Worm (Caenorhabditis elegans) whole organism, L4 larva: ENCODE measurements around the gene K11E4.1.

Source experiments
- F26F4.8 ChIP-seq: fragments of 200-800 bp; sonication (Bioruptor generic); conservative IDR thresholded peaks from 2 replicates; pipeline ENCODE4 v1.3.6; 2022; ENCODE audit warnings: missing genetic modification characterization, missing compliant biosample characterization
- F37D6.2 ChIP-seq: sonication (generic microtip); optimal IDR thresholded peaks from 2 replicates; lab custom pipeline; 2016; ENCODE audit warnings: mild to moderate bottlenecking, missing genetic modification characterization, missing compliant biosample characterization
- F44E2.7 ChIP-seq: fragments of 200-800 bp; sonication (Bioruptor generic); IDR thresholded peaks from 2 replicates; pipeline ENCODE4 v2.1.2; 2022; ENCODE audit warnings: missing genetic modification characterization, missing compliant biosample characterization
- R02D3.7 ChIP-seq: fragments of 150-350 bp; sonication (generic microtip); optimal IDR thresholded peaks from 3 replicates; lab custom pipeline; 2014; ENCODE audit warnings: missing biosample characterization, missing genetic modification characterization
- T20F7.1 ChIP-seq: fragments of 200-800 bp; sonication (Bioruptor generic); optimal IDR thresholded peaks from 2 replicates; lab custom pipeline; 2018; ENCODE audit warnings: mild to moderate bottlenecking, missing genetic modification characterization, missing compliant biosample characterization
- Y48G9A.11 ChIP-seq: fragments of 200-800 bp; sonication (Bioruptor generic); IDR thresholded peaks from 2 replicates; pipeline ENCODE4 v1.3.6; 2022; ENCODE audit warnings: missing genetic modification reagents, missing genetic modification characterization, missing compliant biosample characterization
- Y5F2A.4 ChIP-seq: fragments of 200-800 bp; sonication (Bioruptor generic); optimal IDR thresholded peaks from 2 replicates; lab custom pipeline; 2018; ENCODE audit warnings: mild to moderate bottlenecking, missing genetic modification characterization, missing compliant biosample characterization
- ZK337.2 ChIP-seq: fragments of 200-800 bp; sonication (Bioruptor generic); IDR thresholded peaks from 2 replicates; pipeline ENCODE4 v1.3.6; 2022; ENCODE audit warnings: missing genetic modification reagents, missing genetic modification characterization, missing compliant biosample characterization
- ama-1 ChIP-seq: fragments of 150-350 bp; optimal IDR thresholded peaks from 2 replicates; lab custom pipeline; 2014; ENCODE audit warnings: inconsistent platforms, mixed read lengths
- arid-1 ChIP-seq: fragments of 200-800 bp; sonication (Bioruptor generic); conservative IDR thresholded peaks from 2 replicates; pipeline ENCODE4 v1.3.6; 2022; ENCODE audit warnings: missing genetic modification reagents, missing genetic modification characterization, missing compliant biosample characterization
- attf-4 ChIP-seq: sonication (generic microtip); optimal IDR thresholded peaks from 3 replicates; lab custom pipeline; 2017; ENCODE audit warnings: missing biosample characterization, missing genetic modification characterization
- ceh-28 ChIP-seq: fragments of 150-350 bp; optimal IDR thresholded peaks from 2 replicates; lab custom pipeline; 2014; ENCODE audit warnings: missing biosample characterization, missing genetic modification reagents, missing genetic modification characterization
- ceh-44 ChIP-seq: fragments of 200-800 bp; sonication (Bioruptor generic); IDR thresholded peaks from 2 replicates; pipeline ENCODE4 v1.3.6; 2022; ENCODE audit warnings: missing genetic modification reagents, missing genetic modification characterization, missing compliant biosample characterization
- ceh-62 ChIP-seq: sonication (generic microtip); optimal IDR thresholded peaks from 2 replicates; lab custom pipeline; 2017; ENCODE audit warnings: missing biosample characterization, missing genetic modification characterization
- ceh-82 ChIP-seq: sonication (generic microtip); optimal IDR thresholded peaks from 2 replicates; lab custom pipeline; 2017; ENCODE audit warnings: missing biosample characterization, missing genetic modification characterization
- daf-8 ChIP-seq: fragments of 200-800 bp; sonication (Bioruptor generic); IDR thresholded peaks from 2 replicates; pipeline ENCODE4 v1.3.6; 2022; ENCODE audit warnings: missing genetic modification characterization, missing compliant biosample characterization
- dmd-6 ChIP-seq: fragments of 200-800 bp; sonication (Bioruptor generic); IDR thresholded peaks from 2 replicates; pipeline ENCODE4 v1.3.6; 2022; ENCODE audit warnings: missing genetic modification reagents, missing genetic modification characterization, missing compliant biosample characterization
- dmd-8 ChIP-seq: fragments of 200-800 bp; sonication (Bioruptor generic); IDR thresholded peaks from 2 replicates; pipeline ENCODE4 v1.3.6; 2022; ENCODE audit warnings: missing genetic modification characterization, missing compliant biosample characterization
- duxl-1 ChIP-seq: sonication (generic microtip); optimal IDR thresholded peaks from 2 replicates; lab custom pipeline; 2016; ENCODE audit warnings: mild to moderate bottlenecking, missing genetic modification characterization, moderate library complexity, missing compliant biosample characterization; ENCODE audit not compliant: poor library complexity
- gei-8 ChIP-seq: fragments of 200-800 bp; sonication (Bioruptor generic); optimal IDR thresholded peaks from 2 replicates; lab custom pipeline; 2018; ENCODE audit warnings: mild to moderate bottlenecking, missing genetic modification characterization, missing compliant biosample characterization
- hlh-30 ChIP-seq: sonication (generic microtip); optimal IDR thresholded peaks from 2 replicates; lab custom pipeline; 2017; ENCODE audit warnings: antibody characterized with exemption, mild to moderate bottlenecking, missing genetic modification characterization, missing compliant biosample characterization; ENCODE audit not compliant: insufficient read depth
- jun-1 ChIP-seq: fragments of 150-350 bp; optimal IDR thresholded peaks from 2 replicates; lab custom pipeline; 2014; ENCODE audit warnings: missing biosample characterization, missing genetic modification reagents, missing genetic modification characterization
- lim-7 ChIP-seq: fragments of 200-800 bp; sonication (Bioruptor generic); IDR thresholded peaks from 2 replicates; pipeline ENCODE4 v1.3.6; 2022; ENCODE audit warnings: missing genetic modification characterization, missing compliant biosample characterization
- lin-1 ChIP-seq: fragments of 200-800 bp; sonication (Bioruptor generic); IDR thresholded peaks from 2 replicates; pipeline ENCODE4 v1.3.6; 2022; ENCODE audit warnings: missing genetic modification reagents, missing genetic modification characterization, missing compliant biosample characterization
- lin-13 ChIP-seq: fragments of 150-350 bp; optimal IDR thresholded peaks from 2 replicates; lab custom pipeline; 2014; ENCODE audit warnings: missing biosample characterization, missing genetic modification reagents, missing genetic modification characterization
- lin-15B ChIP-seq: fragments of 150-350 bp; sonication (generic microtip); optimal IDR thresholded peaks from 3 replicates; lab custom pipeline; 2014; ENCODE audit warnings: missing biosample characterization, missing genetic modification characterization
- lin-39 ChIP-seq: fragments of 150-350 bp; optimal IDR thresholded peaks from 2 replicates; lab custom pipeline; 2014; ENCODE audit warnings: missing biosample characterization, missing genetic modification reagents, missing genetic modification characterization
- lsy-2 ChIP-seq, 2 experiments: fragments of 150-350 bp in 1 of 2; sonication (generic microtip) in 1 of 2; optimal IDR thresholded peaks; 2 replicates each; lab custom pipeline; 2014 to 2017; ENCODE audit warnings: missing biosample characterization in 2 of 2, missing genetic modification characterization in 2 of 2
- madf-9 ChIP-seq: fragments of 200-800 bp; sonication (Bioruptor generic); conservative IDR thresholded peaks from 2 replicates; pipeline ENCODE4 v1.3.6; 2022; ENCODE audit warnings: missing genetic modification reagents, missing genetic modification characterization, missing compliant biosample characterization
- mdt-29 ChIP-seq: fragments of 200-800 bp; sonication (Bioruptor generic); IDR thresholded peaks from 2 replicates; pipeline ENCODE4 v1.3.6; 2022; ENCODE audit warnings: missing genetic modification reagents, missing genetic modification characterization, missing compliant biosample characterization
- mes-2 ChIP-seq: sonication (generic microtip); optimal IDR thresholded peaks from 2 replicates; lab custom pipeline; 2016; ENCODE audit warnings: missing genotype, mild to moderate bottlenecking, missing genetic modification characterization, missing compliant biosample characterization; ENCODE audit not compliant: poor library complexity, severe bottlenecking
- mxl-2 ChIP-seq: fragments of 200-800 bp; sonication (Bioruptor generic); conservative IDR thresholded peaks from 2 replicates; pipeline ENCODE4 v1.3.6; 2022; ENCODE audit warnings: missing genetic modification reagents, missing genetic modification characterization, missing compliant biosample characterization
- mxl-3 ChIP-seq: fragments of 200-800 bp; sonication (Bioruptor generic); optimal IDR thresholded peaks from 2 replicates; lab custom pipeline; 2018; ENCODE audit warnings: mild to moderate bottlenecking, missing genetic modification characterization, missing compliant biosample characterization
- nhr-102 ChIP-seq: sonication (generic microtip); optimal IDR thresholded peaks from 2 replicates; lab custom pipeline; 2016; ENCODE audit warnings: mild to moderate bottlenecking, missing genetic modification characterization, moderate library complexity, missing compliant biosample characterization
- nhr-111 ChIP-seq: fragments of 200-800 bp; sonication (Bioruptor generic); optimal IDR thresholded peaks from 2 replicates; lab custom pipeline; 2018; ENCODE audit warnings: mild to moderate bottlenecking, missing genetic modification characterization, missing compliant biosample characterization
- nhr-25 ChIP-seq: sonication (generic microtip); optimal IDR thresholded peaks from 2 replicates; lab custom pipeline; 2017; ENCODE audit warnings: missing genetic modification characterization, mild to moderate bottlenecking, missing compliant biosample characterization, antibody characterized with exemption, moderate library complexity, borderline replicate concordance; ENCODE audit not compliant: insufficient read depth
- pha-4 ChIP-seq, 2 experiments: fragments of 150-350 bp in 1 of 2; fragments of 200-800 bp in 1 of 2; sonication (Bioruptor generic) in 1 of 2; IDR thresholded peaks in 1 of 2; optimal IDR thresholded peaks in 1 of 2; 2 replicates each; pipeline versions ENCODE4 v1.3.6 to Lab custom; 2014 to 2022; ENCODE audit warnings: missing genetic modification characterization in 2 of 2, missing genetic modification reagents in 2 of 2, missing biosample characterization in 1 of 2, missing compliant biosample characterization in 1 of 2
- php-3 ChIP-seq: fragments of 200-800 bp; sonication (Bioruptor generic); IDR thresholded peaks from 2 replicates; pipeline ENCODE4 v1.3.6; 2022; ENCODE audit warnings: missing genetic modification reagents, missing genetic modification characterization, missing compliant biosample characterization
- pqm-1 ChIP-seq: sonication (generic microtip); optimal IDR thresholded peaks from 2 replicates; lab custom pipeline; 2017; ENCODE audit warnings: missing biosample characterization, missing genetic modification characterization
- rbr-2 ChIP-seq: sonication (generic microtip); optimal IDR thresholded peaks from 2 replicates; lab custom pipeline; 2016; ENCODE audit warnings: missing genotype, missing genetic modification characterization, missing compliant biosample characterization
- saeg-2 ChIP-seq: fragments of 200-800 bp; sonication (Bioruptor generic); IDR thresholded peaks from 2 replicates; pipeline ENCODE4 v1.3.6; 2022; ENCODE audit warnings: missing genetic modification reagents, missing genetic modification characterization, missing compliant biosample characterization
- sdz-12 ChIP-seq: fragments of 200-800 bp; sonication (Bioruptor generic); optimal IDR thresholded peaks from 2 replicates; lab custom pipeline; 2018; ENCODE audit warnings: mild to moderate bottlenecking, missing genetic modification characterization, missing compliant biosample characterization
- spr-1 ChIP-seq: sonication (generic microtip); optimal IDR thresholded peaks from 2 replicates; lab custom pipeline; 2016; ENCODE audit warnings: mild to moderate bottlenecking, missing genetic modification characterization, missing compliant biosample characterization
- tag-97 ChIP-seq: fragments of 200-800 bp; sonication (Bioruptor generic); IDR thresholded peaks from 2 replicates; pipeline ENCODE4 v1.3.6; 2022; ENCODE audit warnings: missing genetic modification characterization, missing compliant biosample characterization
- zfp-3 ChIP-seq: fragments of 200-800 bp; sonication (Bioruptor generic); conservative IDR thresholded peaks from 2 replicates; pipeline ENCODE4 v1.3.6; 2022; ENCODE audit warnings: missing genetic modification reagents, missing genetic modification characterization, missing compliant biosample characterization
- zip-11 ChIP-seq: fragments of 200-800 bp; sonication (Bioruptor generic); IDR thresholded peaks from 2 replicates; pipeline ENCODE4 v1.3.6; 2022; ENCODE audit warnings: missing genetic modification characterization, missing compliant biosample characterization
- zip-2 ChIP-seq: fragments of 150-350 bp; optimal IDR thresholded peaks from 2 replicates; lab custom pipeline; 2014; ENCODE audit warnings: missing biosample characterization, missing genetic modification characterization
- ztf-11 ChIP-seq: fragments of 150-350 bp; optimal IDR thresholded peaks from 2 replicates; lab custom pipeline; 2014; ENCODE audit warnings: missing biosample characterization, missing genetic modification characterization

The K11E4.1 gene

ce11 chrX:13713857-13714256 lies at the start of gene K11E4.1:
Gene K11E4.1, plus strand, starts transcription at chrX:13714157.
- TF ChIP-seq mes-2 (tag; lab: Kevin White, UChicago) (no peak), F37D6.2 (tag; lab: Kevin White, UChicago) (no peak), arid-1 (GFP tag; lab: Robert Waterston, UW) (no peak), ceh-44 (GFP tag; lab: Robert Waterston, UW) (no peak), hlh-30 (tag; lab: Kevin White, UChicago) (no peak), php-3 (no peak), F26F4.8 (GFP tag; lab: Robert Waterston, UW) (no peak), lin-13 (GFP tag; lab: Kevin White, UChicago) (no peak), F44E2.7 (GFP tag; lab: Robert Waterston, UW) (no peak)

DNA sequence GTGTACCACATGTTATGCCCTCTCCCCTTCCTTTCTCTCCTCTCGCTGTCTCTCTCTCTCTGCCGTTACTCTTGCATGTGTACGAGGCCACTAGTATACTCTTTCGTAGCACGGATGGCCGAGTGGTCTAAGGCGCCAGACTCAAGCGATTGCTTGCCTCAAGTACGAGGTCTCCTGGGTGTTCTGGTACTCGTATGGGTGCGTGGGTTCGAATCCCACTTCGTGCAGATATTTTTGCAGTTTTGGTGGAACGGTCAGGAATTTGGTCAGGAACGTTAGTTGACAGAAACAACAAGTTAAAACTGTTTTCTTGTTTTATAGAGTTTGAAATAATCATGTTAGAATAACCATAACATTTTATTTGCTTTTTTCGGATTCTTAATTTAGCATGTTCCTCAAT lies 48.5 kb upstream of the K11E4.1 start:
- peak; percentile 89 for TF ChIP-seq Y48G9A.11 (GFP tag; lab: Robert Waterston, UW)
- TF ChIP-seq rbr-2 (tag; lab: Kevin White, UChicago), result peak; percentile 92
- no peak for TF ChIP-seq ceh-62 (tag; lab: Kevin White, UChicago)
- TF ChIP-seq ZK337.2 (GFP tag; lab: Robert Waterston, UW), result peak; percentile 92
- peak; percentile 94 for TF ChIP-seq duxl-1 (tag; lab: Kevin White, UChicago)
- TF ChIP-seq nhr-111 (GFP tag; lab: Kevin White, UChicago), result peak; percentile 84
- peak; percentile 92 for TF ChIP-seq lin-1 (GFP tag; lab: Robert Waterston, UW)
- TF ChIP-seq dmd-6 (GFP tag; lab: Robert Waterston, UW), result peak; percentile 87
- peak; percentile 90 for TF ChIP-seq nhr-102 (tag; lab: Kevin White, UChicago)
- peak; percentile 23 for TF ChIP-seq attf-4
- no peak for TF ChIP-seq ztf-11 (tag; lab: Kevin White, UChicago)
- peak; percentile 82 for TF ChIP-seq jun-1
- peak; percentile 92 for TF ChIP-seq sdz-12 (GFP tag; lab: Kevin White, UChicago)
- peak; percentile 86; the same call in 1 of the 2 replicates for TF ChIP-seq zip-11 (GFP tag; lab: Robert Waterston, UW)
- TF ChIP-seq mxl-3 (GFP tag; lab: Kevin White, UChicago), result peak; percentile 76
- no peak for TF ChIP-seq pqm-1 (tag; lab: Kevin White, UChicago)
- TF ChIP-seq daf-8 (GFP tag; lab: Robert Waterston, UW), result peak; percentile 80; the same call in 1 of the 2 replicates
- TF ChIP-seq ama-1 (lab: Kevin White, UChicago), result no peak
- TF ChIP-seq tag-97 (GFP tag; lab: Robert Waterston, UW), result no peak
- TF ChIP-seq mdt-29 (GFP tag; lab: Robert Waterston, UW), result peak; percentile 91
- TF ChIP-seq ceh-82 (tag; lab: Kevin White, UChicago), result no peak
- no peak for TF ChIP-seq nhr-25
- peak; percentile 95 for TF ChIP-seq madf-9 (GFP tag; lab: Robert Waterston, UW)
- no peak for TF ChIP-seq lin-15B
- TF ChIP-seq zfp-3, result peak; percentile 68; the same call in 1 of the 2 replicates
- TF ChIP-seq Y5F2A.4 (GFP tag; lab: Kevin White, UChicago), result peak; percentile 90
- peak; percentile 90 for TF ChIP-seq mes-2 (tag; lab: Kevin White, UChicago)
- TF ChIP-seq spr-1 (tag; lab: Kevin White, UChicago), result peak; percentile 90
- TF ChIP-seq arid-1 (GFP tag; lab: Robert Waterston, UW), result peak; percentile 95
- TF ChIP-seq mxl-2 (GFP tag; lab: Robert Waterston, UW), result peak; percentile 88
- no peak for TF ChIP-seq lin-39 (tag; lab: Kevin White, UChicago)
- peak; percentile 90 for TF ChIP-seq saeg-2
- no peak for TF ChIP-seq R02D3.7
- TF ChIP-seq ceh-28 (tag; lab: Kevin White, UChicago), result no peak
- TF ChIP-seq gei-8 (GFP tag; lab: Kevin White, UChicago), result peak; percentile 92
- peak; percentile 66 for TF ChIP-seq zip-2 (tag; lab: Kevin White, UChicago)
- peak in 1 of 2 experiments; percentile 78 for TF ChIP-seq lsy-2 (tag; optimal IDR thresholded peaks at IDR 0.05; lab: Kevin White, UChicago)
- peak; percentile 74 for TF ChIP-seq T20F7.1 (GFP tag; lab: Kevin White, UChicago)
- TF ChIP-seq lim-7 (GFP tag; lab: Robert Waterston, UW), result peak; percentile 99
- peak; percentile 96 for TF ChIP-seq pha-4 (GFP tag; IDR thresholded peaks at IDR 0.05; lab: Robert Waterston, UW)
- TF ChIP-seq pha-4 (tag; optimal IDR thresholded peaks at IDR 0.05; lab: Kevin White, UChicago), result peak; percentile 5
- TF ChIP-seq dmd-8 (GFP tag; lab: Robert Waterston, UW), result peak; percentile 99
